Worm (Caenorhabditis elegans) whole organism, dauer: ENCODE data around the gene irld-51.

Experiments used
- unc-62 ChIP-seq: sonication (generic microtip); optimal IDR thresholded peaks from 2 replicates; lab custom pipeline; 2017; ENCODE audit warnings: missing biosample characterization, missing genetic modification reagents, missing genetic modification characterization

Gene irld-51

ce11 chrII:2976597-2976996, 24.1 kb upstream of the irld-51 start, which contains the start of gene nhr-88:
Gene nhr-88, plus strand, starts transcription at chrII:2976639.
- no peak for TF ChIP-seq unc-62 (GFP tag; lab: Kevin White, UChicago)

ce11 chrII:2975561-2976230, 23.2 kb upstream of the irld-51 start:
- no peak for TF ChIP-seq unc-62 (GFP tag; lab: Kevin White, UChicago)

ce11 chrII:2973940-2974402, 21.4 kb upstream of the irld-51 start:
- TF ChIP-seq unc-62 (GFP tag; lab: Kevin White, UChicago), result no peak

- no peak for TF ChIP-seq unc-62 (GFP tag; lab: Kevin White, UChicago)
Observed at ce11 chrII:2967064-2967463, 14.5 kb upstream of the irld-51 start.

ce11 chrII:2966350-2966749, 13.8 kb upstream of the irld-51 start:
- TF ChIP-seq unc-62 (GFP tag; lab: Kevin White, UChicago), result no peak

- TF ChIP-seq unc-62 (GFP tag; lab: Kevin White, UChicago), result no peak
Observed at ce11 chrII:2965215-2965998, 12.9 kb upstream of the irld-51 start.

ce11 chrII:2963619-2964018, 11.1 kb upstream of the irld-51 start:
- TF ChIP-seq unc-62 (GFP tag; lab: Kevin White, UChicago), result no peak

- TF ChIP-seq unc-62 (GFP tag; lab: Kevin White, UChicago), result no peak
Observed at ce11 chrII:2962531-2963164, 10.1 kb upstream of the irld-51 start.

ce11 chrII:2958308-2958707, 5.8 kb upstream of the irld-51 start, which contains the start of gene srw-60:
Gene srw-60, plus strand, starts transcription at chrII:2958608.
- TF ChIP-seq unc-62 (GFP tag; lab: Kevin White, UChicago), result no peak

ce11 chrII:2955656-2956115, 3.2 kb upstream of the irld-51 start, which contains the start of gene irld-48:
Gene irld-48, plus strand, starts transcription at chrII:2956065.
- TF ChIP-seq unc-62 (GFP tag; lab: Kevin White, UChicago), result no peak

ce11 chrII:2948614-2949013, 3.9 kb downstream of the irld-51 start:
- no peak for TF ChIP-seq unc-62 (GFP tag; lab: Kevin White, UChicago)

ce11 chrII:2946438-2946837, 6.1 kb downstream of the irld-51 start, which contains the start of gene srw-79:
Gene srw-79, plus strand, starts transcription at chrII:2946738.
- no peak for TF ChIP-seq unc-62 (GFP tag; lab: Kevin White, UChicago)

ce11 chrII:2943966-2944365, 8.6 kb downstream of the irld-51 start, which contains the start of the genes irld-50 and irld-49:
Gene irld-50, minus strand, starts transcription at chrII:2944066.
Gene irld-49, plus strand, starts transcription at chrII:2944176.
- TF ChIP-seq unc-62 (GFP tag; lab: Kevin White, UChicago), result no peak

- no peak for TF ChIP-seq unc-62 (GFP tag; lab: Kevin White, UChicago)
Observed at ce11 chrII:2940747-2941146, 11.8 kb downstream of the irld-51 start, which contains the start of gene irld-66. Gene irld-66, minus strand, starts transcription at chrII:2940847.

- no peak for TF ChIP-seq unc-62 (GFP tag; lab: Kevin White, UChicago)
Observed at ce11 chrII:2939681-2940080, 12.8 kb downstream of the irld-51 start.

ce11 chrII:2937852-2938251, 14.7 kb downstream of the irld-51 start, which contains the start of gene irld-65:
Gene irld-65, minus strand, starts transcription at chrII:2937952.
- TF ChIP-seq unc-62 (GFP tag; lab: Kevin White, UChicago), result no peak
